Worm (Caenorhabditis elegans) whole organism, L4/young adult: ENCODE measurements around the gene lin-52.
A peak's percentile ranks its signal among the peaks of the same experiment; 100 is the strongest.

Experiments
- W03F9.2 ChIP-seq: fragments of 150-350 bp; optimal IDR thresholded peaks from 2 replicates; lab custom pipeline; 2014; ENCODE audit warnings: missing biosample characterization, missing genetic modification characterization
- dao-5 ChIP-seq: sonication (generic microtip); optimal IDR thresholded peaks from 2 replicates; lab custom pipeline; 2016; ENCODE audit warnings: missing genotype, missing genetic modification characterization, moderate library complexity, missing compliant biosample characterization
- him-1 ChIP-seq: sonication (generic microtip); optimal IDR thresholded peaks from 2 replicates; lab custom pipeline; 2016; ENCODE audit warnings: missing genotype, missing genetic modification reagents, missing genetic modification characterization, missing compliant biosample characterization

The lin-52 gene

DNA sequence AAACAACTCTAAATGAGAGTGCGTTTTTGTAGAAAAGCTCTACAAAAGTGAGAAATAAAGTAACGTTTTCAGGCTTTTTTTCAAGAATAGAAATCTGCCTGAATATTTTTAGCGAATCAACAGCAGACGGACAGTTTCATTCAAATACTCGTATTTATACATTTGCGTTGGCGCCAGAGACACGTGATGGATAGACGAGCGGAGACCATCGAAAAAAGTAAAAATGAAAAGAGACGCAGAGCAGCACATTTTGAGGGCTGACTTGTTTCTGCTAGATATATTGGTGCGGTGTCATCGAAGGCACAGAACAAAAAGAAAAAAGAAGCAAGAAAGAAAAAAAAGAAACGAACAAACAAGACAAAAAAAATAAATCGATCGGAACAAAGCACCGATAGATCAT lies 1.5 kb upstream of the lin-52 start:
- TF ChIP-seq him-1 (tag; lab: Kevin White, UChicago) (no peak), W03F9.2 (tag; lab: Kevin White, UChicago) (no peak), dao-5 (tag; lab: Kevin White, UChicago) (no peak)

ce11 chrIII:9825073-9825828 lies 701 bp upstream of the lin-52 start, which contains the start of gene ZK632.9:
Gene ZK632.9 (minus strand): TSS chrIII:9825432.
- TF ChIP-seq dao-5 (tag; lab: Kevin White, UChicago), result no peak
- TF ChIP-seq him-1 (tag; lab: Kevin White, UChicago), result no peak
- TF ChIP-seq W03F9.2 (tag; lab: Kevin White, UChicago), result no peak

DNA sequence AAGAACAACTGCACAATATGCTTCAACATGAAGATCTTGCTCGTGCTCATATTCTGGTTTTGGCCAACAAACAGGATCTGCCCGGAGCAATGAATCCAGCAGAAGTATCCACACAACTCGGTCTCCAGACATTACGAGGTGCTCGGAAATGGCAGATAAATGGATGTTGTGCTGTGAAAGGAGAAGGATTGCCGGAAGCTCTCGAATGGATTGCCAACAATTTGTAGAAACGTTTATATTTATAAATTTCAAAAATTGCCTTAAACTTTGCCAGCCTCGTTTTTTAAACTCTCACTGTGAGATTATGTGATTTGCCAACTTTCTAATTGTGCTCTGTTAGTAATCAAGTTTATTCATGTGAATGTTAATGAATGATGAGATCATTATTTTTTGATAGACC lies 802 bp downstream of the lin-52 start:
- TF ChIP-seq W03F9.2 (tag; lab: Kevin White, UChicago), result no peak
- TF ChIP-seq him-1 (tag; lab: Kevin White, UChicago), result no peak
- TF ChIP-seq dao-5 (tag; lab: Kevin White, UChicago), result no peak

- TF ChIP-seq him-1 (tag; lab: Kevin White, UChicago) (no peak), W03F9.2 (tag; lab: Kevin White, UChicago) (no peak), dao-5 (tag; lab: Kevin White, UChicago) (no peak)
Observed at ce11 chrIII:9822942-9823341, 1.6 kb downstream of the lin-52 start, which contains the start of gene arl-5. Gene arl-5 (plus strand): TSS chrIII:9823242.

- TF ChIP-seq him-1 (tag; lab: Kevin White, UChicago) (no peak), W03F9.2 (tag; lab: Kevin White, UChicago) (no peak), dao-5 (tag; lab: Kevin White, UChicago) (no peak)
Observed at ce11 chrIII:9818763-9819162, 5.8 kb downstream of the lin-52 start, which contains the start of gene panl-3. Gene panl-3 (plus strand): TSS chrIII:9819056.

- TF ChIP-seq dao-5 (tag; lab: Kevin White, UChicago) (no peak), him-1 (tag; lab: Kevin White, UChicago) (no peak), W03F9.2 (tag; lab: Kevin White, UChicago) (peak; percentile 61)
Observed at ce11 chrIII:9817894-9818293, 6.7 kb downstream of the lin-52 start.

DNA sequence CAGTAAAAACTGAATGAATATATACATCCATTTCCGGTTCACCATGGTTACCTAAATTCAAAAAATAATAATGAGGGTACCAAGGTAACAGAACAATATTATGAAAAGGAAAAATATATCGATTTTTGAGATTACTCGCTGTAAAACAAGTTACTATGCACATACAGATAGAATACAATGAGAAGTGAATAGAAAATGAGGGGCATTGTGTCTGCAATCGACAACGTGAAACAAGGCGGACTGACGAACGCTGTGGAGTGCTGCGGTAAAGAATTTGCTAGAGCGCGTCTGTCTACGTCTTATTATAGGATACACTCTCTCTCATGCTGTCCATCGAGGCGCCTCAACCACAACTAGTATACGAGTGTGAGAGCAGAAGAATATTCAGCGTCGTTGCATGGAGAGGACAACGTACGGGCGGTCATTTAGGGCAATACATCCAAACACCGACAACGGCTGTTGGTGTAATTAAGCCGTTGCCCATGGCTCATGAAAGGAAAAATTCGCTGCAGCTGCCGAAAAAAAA lies 7.4 kb downstream of the lin-52 start, which contains the start of gene cnx-1:
cnx-1 (minus strand) TSS at position 51 of the 526 bp plus-strand sequence.
- TF ChIP-seq him-1 (tag; lab: Kevin White, UChicago), result no peak

ce11 chrIII:9813146-9813545 lies 11.4 kb downstream of the lin-52 start, which contains the start of gene ZK632.14:
Gene ZK632.14 (plus strand): TSS chrIII:9813446.
- TF ChIP-seq W03F9.2 (tag; lab: Kevin White, UChicago) (no peak), dao-5 (tag; lab: Kevin White, UChicago) (no peak), him-1 (tag; lab: Kevin White, UChicago) (no peak)

- TF ChIP-seq W03F9.2 (tag; lab: Kevin White, UChicago) (peak; percentile 56), him-1 (tag; lab: Kevin White, UChicago) (no peak), dao-5 (tag; lab: Kevin White, UChicago) (no peak)
Observed at ce11 chrIII:9808179-9808578, 16.4 kb downstream of the lin-52 start, which contains the start of gene gtap-2. Gene gtap-2 (plus strand): TSS chrIII:9808544.

- TF ChIP-seq W03F9.2 (tag; lab: Kevin White, UChicago) (no peak), dao-5 (tag; lab: Kevin White, UChicago) (no peak), him-1 (tag; lab: Kevin White, UChicago) (no peak)
Observed at ce11 chrIII:9807560-9808046, 16.9 kb downstream of the lin-52 start.

- TF ChIP-seq dao-5 (tag; lab: Kevin White, UChicago), result no peak
- TF ChIP-seq him-1 (tag; lab: Kevin White, UChicago), result no peak
- no peak for TF ChIP-seq W03F9.2 (tag; lab: Kevin White, UChicago)
Observed at ce11 chrIII:9806968-9807559, 17.5 kb downstream of the lin-52 start, which contains the start of gene ZK632.4. Gene ZK632.4 (minus strand): TSS chrIII:9807454.

DNA sequence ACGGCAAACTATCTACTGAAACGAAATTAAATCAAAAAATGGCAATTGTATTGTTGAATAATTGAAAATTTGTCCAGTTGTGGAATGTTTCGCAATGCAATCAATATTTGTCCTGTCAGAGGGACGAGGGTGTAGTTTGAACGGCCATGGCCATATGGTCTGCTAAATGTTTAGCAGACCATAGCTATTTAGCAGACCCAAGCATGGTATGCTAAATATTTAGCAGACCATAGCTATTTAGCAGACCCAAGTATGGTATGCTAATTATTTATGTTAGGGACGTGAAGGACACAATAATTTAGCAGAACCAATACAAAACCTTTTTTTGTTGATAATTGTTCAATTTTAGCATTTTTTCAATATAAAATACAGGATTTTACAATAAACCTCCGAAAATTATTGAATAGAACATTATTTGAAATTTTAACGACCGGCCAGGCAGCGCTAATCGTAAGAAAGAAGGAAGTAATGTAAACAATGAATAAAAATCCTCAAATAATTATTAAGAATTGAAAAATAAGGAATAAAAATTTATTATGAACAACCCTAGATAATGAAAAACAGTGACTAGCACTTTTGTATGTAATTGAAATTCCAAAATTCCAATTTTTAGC lies 19.4 kb downstream of the lin-52 start, which contains the start of gene riok-3:
riok-3 (minus strand) TSS at position 15 of the 614 bp plus-strand sequence.
- no peak for TF ChIP-seq him-1 (tag; lab: Kevin White, UChicago)
- no peak for TF ChIP-seq W03F9.2 (tag; lab: Kevin White, UChicago)
- TF ChIP-seq dao-5 (tag; lab: Kevin White, UChicago), result no peak
